Worm (Caenorhabditis elegans) whole organism, L3 larva: ENCODE data around the gene Y38F2AR.12.

Source experiments
- ZK546.5 ChIP-seq: sonication (generic microtip); optimal IDR thresholded peaks from 2 replicates; lab custom pipeline; 2017; ENCODE audit warnings: missing biosample characterization, missing genetic modification characterization
- aly-2 ChIP-seq: fragments of 150-350 bp; optimal IDR thresholded peaks from 2 replicates; lab custom pipeline; 2014; ENCODE audit warnings: missing biosample characterization, missing genetic modification characterization
- ama-1 ChIP-seq: fragments of 150-350 bp; optimal IDR thresholded peaks from 2 replicates; lab custom pipeline; 2018
- ceh-28 ChIP-seq: fragments of 150-350 bp; optimal IDR thresholded peaks from 2 replicates; lab custom pipeline; 2014; ENCODE audit warnings: missing biosample characterization, missing genetic modification reagents, missing genetic modification characterization
- ceh-82 ChIP-seq: fragments of 150-350 bp; optimal IDR thresholded peaks from 2 replicates; lab custom pipeline; 2014; ENCODE audit warnings: missing biosample characterization, missing genetic modification characterization
- egl-27 ChIP-seq: sonication (generic microtip); optimal IDR thresholded peaks from 4 replicates; lab custom pipeline; 2017; ENCODE audit warnings: missing biosample characterization, missing genetic modification reagents, missing genetic modification characterization
- egl-5 ChIP-seq: fragments of 150-350 bp; optimal IDR thresholded peaks from 2 replicates; lab custom pipeline; 2017; ENCODE audit warnings: missing biosample characterization, missing genetic modification reagents, missing genetic modification characterization, inconsistent platforms
- elt-1 ChIP-seq: fragments of 150-350 bp; optimal IDR thresholded peaks from 2 replicates; lab custom pipeline; 2014; ENCODE audit warnings: missing biosample characterization, missing genetic modification characterization
- elt-2 ChIP-seq: sonication (generic microtip); optimal IDR thresholded peaks from 2 replicates; lab custom pipeline; 2016; ENCODE audit warnings: missing genetic modification reagents, mild to moderate bottlenecking, missing genetic modification characterization, missing compliant biosample characterization
- elt-3 ChIP-seq, 3 experiments: fragments of 150-350 bp in 1 of 3; sonication (generic microtip) in 2 of 3; optimal IDR thresholded peaks; 2 replicates in 2 of 3; 4 replicates in 1 of 3; lab custom pipeline; 2014 to 2017; ENCODE audit warnings: missing biosample characterization in 3 of 3, missing genetic modification characterization in 3 of 3
- eor-1 ChIP-seq, 2 experiments: fragments of 150-350 bp; optimal IDR thresholded peaks; 2 replicates each; lab custom pipeline; 2014 to 2018; ENCODE audit warnings: missing biosample characterization in 2 of 2, missing genetic modification characterization in 2 of 2
- fkh-10 ChIP-seq: sonication (generic microtip); optimal IDR thresholded peaks from 2 replicates; lab custom pipeline; 2017; ENCODE audit warnings: missing biosample characterization, missing genetic modification reagents, missing genetic modification characterization
- fkh-2 ChIP-seq: fragments of 150-350 bp; optimal IDR thresholded peaks from 2 replicates; lab custom pipeline; 2014; ENCODE audit warnings: missing biosample characterization, missing genetic modification reagents, missing genetic modification characterization
- hmg-11 ChIP-seq: sonication (generic microtip); optimal IDR thresholded peaks from 2 replicates; lab custom pipeline; 2016; ENCODE audit warnings: missing genetic modification characterization, missing compliant biosample characterization
- lin-15B ChIP-seq: fragments of 150-350 bp; optimal IDR thresholded peaks from 2 replicates; lab custom pipeline; 2014; ENCODE audit warnings: missing biosample characterization, missing genetic modification characterization
- lin-39 ChIP-seq: fragments of 150-350 bp; optimal IDR thresholded peaks from 2 replicates; lab custom pipeline; 2018; ENCODE audit warnings: missing biosample characterization, missing genetic modification reagents, missing genetic modification characterization
- lsy-12 ChIP-seq: sonication (generic microtip); optimal IDR thresholded peaks from 2 replicates; lab custom pipeline; 2016; ENCODE audit warnings: mild to moderate bottlenecking, missing genetic modification characterization, missing compliant biosample characterization
- mdl-1 ChIP-seq: fragments of 150-350 bp; optimal IDR thresholded peaks from 2 replicates; lab custom pipeline; 2014; ENCODE audit warnings: missing biosample characterization, missing genetic modification characterization
- mml-1 ChIP-seq: fragments of 150-350 bp; sonication (generic microtip); optimal IDR thresholded peaks from 3 replicates; lab custom pipeline; 2014; ENCODE audit warnings: missing biosample characterization, missing genetic modification characterization
- nfya-1 ChIP-seq: sonication (generic microtip); optimal IDR thresholded peaks from 2 replicates; lab custom pipeline; 2017; ENCODE audit warnings: missing genetic modification characterization, mild to moderate bottlenecking, missing compliant biosample characterization, antibody characterized with exemption, moderate library complexity; ENCODE audit not compliant: insufficient read depth
- nhr-12 ChIP-seq: fragments of 150-350 bp; optimal IDR thresholded peaks from 2 replicates; lab custom pipeline; 2014; ENCODE audit warnings: missing biosample characterization, missing genetic modification characterization
- nhr-23 ChIP-seq: fragments of 150-350 bp; optimal IDR thresholded peaks from 2 replicates; lab custom pipeline; 2014; ENCODE audit warnings: missing biosample characterization, missing genetic modification reagents, missing genetic modification characterization
- nhr-25 ChIP-seq: sonication (generic microtip); optimal IDR thresholded peaks from 2 replicates; lab custom pipeline; 2017; ENCODE audit warnings: missing biosample characterization, missing genetic modification characterization
- nhr-28 ChIP-seq: fragments of 150-350 bp; optimal IDR thresholded peaks from 2 replicates; lab custom pipeline; 2014; ENCODE audit warnings: missing biosample characterization, missing genetic modification characterization
- nhr-43 ChIP-seq: sonication (generic microtip); optimal IDR thresholded peaks from 2 replicates; lab custom pipeline; 2016; ENCODE audit warnings: mild to moderate bottlenecking, missing genetic modification characterization, missing compliant biosample characterization; ENCODE audit not compliant: poor library complexity, severe bottlenecking
- nhr-67 ChIP-seq: fragments of 150-350 bp; optimal IDR thresholded peaks from 2 replicates; lab custom pipeline; 2014; ENCODE audit warnings: missing biosample characterization, missing genetic modification characterization
- nhr-76 ChIP-seq: fragments of 150-350 bp; sonication (generic microtip); optimal IDR thresholded peaks from 5 replicates; lab custom pipeline; 2014; ENCODE audit warnings: missing biosample characterization, missing genetic modification characterization
- pha-4 ChIP-seq: fragments of 150-350 bp; optimal IDR thresholded peaks from 2 replicates; lab custom pipeline; 2014; ENCODE audit warnings: missing biosample characterization, missing genetic modification reagents, missing genetic modification characterization
- pqm-1 ChIP-seq: fragments of 150-350 bp; optimal IDR thresholded peaks from 2 replicates; lab custom pipeline; 2017; ENCODE audit warnings: missing biosample characterization, missing genetic modification characterization, inconsistent platforms
- sea-2 ChIP-seq: fragments of 150-350 bp; sonication (generic microtip); optimal IDR thresholded peaks from 4 replicates; lab custom pipeline; 2014; ENCODE audit warnings: missing biosample characterization, missing genetic modification reagents, missing genetic modification characterization
- skn-1 ChIP-seq: fragments of 150-350 bp; optimal IDR thresholded peaks from 2 replicates; lab custom pipeline; 2014; ENCODE audit warnings: missing biosample characterization, missing genetic modification characterization
- snpc-4 ChIP-seq: fragments of 150-350 bp; optimal IDR thresholded peaks from 2 replicates; lab custom pipeline; 2014; ENCODE audit warnings: missing biosample characterization, missing genetic modification characterization
- tbx-2 ChIP-seq: sonication (generic microtip); optimal IDR thresholded peaks from 2 replicates; lab custom pipeline; 2016; ENCODE audit warnings: mild to moderate bottlenecking, missing genetic modification characterization, missing compliant biosample characterization
- unc-39 ChIP-seq: sonication (generic microtip); optimal IDR thresholded peaks from 4 replicates; lab custom pipeline; 2017; ENCODE audit warnings: missing biosample characterization, missing genetic modification characterization
- unc-62 ChIP-seq: fragments of 150-350 bp; sonication (generic microtip); optimal IDR thresholded peaks from 4 replicates; lab custom pipeline; 2014; ENCODE audit warnings: missing biosample characterization, missing genetic modification reagents, missing genetic modification characterization
- zag-1 ChIP-seq: fragments of 150-350 bp; optimal IDR thresholded peaks from 2 replicates; lab custom pipeline; 2014; ENCODE audit warnings: missing biosample characterization, missing genetic modification characterization
- ztf-11 ChIP-seq: fragments of 150-350 bp; optimal IDR thresholded peaks from 2 replicates; lab custom pipeline; 2014; ENCODE audit warnings: missing biosample characterization, missing genetic modification characterization

The Y38F2AR.12 gene

ce11 chrIV:2412370-2412962, at the start of gene Y38F2AR.12:
TSS of gene Y38F2AR.12 (minus strand) at chrIV:2412420.
- TF ChIP-seq skn-1 (tag; lab: Kevin White, UChicago), result peak; percentile 89
- no peak for TF ChIP-seq snpc-4 (tag; lab: Kevin White, UChicago)
- TF ChIP-seq fkh-10 (GFP tag; lab: Kevin White, UChicago), result no peak
- TF ChIP-seq egl-27, result no peak
- peak; percentile 60 for TF ChIP-seq elt-2 (tag; lab: Kevin White, UChicago)
- no peak for TF ChIP-seq nfya-1 (tag; lab: Kevin White, UChicago)
- no peak for TF ChIP-seq elt-1
- TF ChIP-seq sea-2 (GFP tag; lab: Kevin White, UChicago), result no peak
- TF ChIP-seq ztf-11 (tag; lab: Kevin White, UChicago), result no peak
- TF ChIP-seq ama-1 (lab: Kevin White, UChicago), result no peak

- TF ChIP-seq lsy-12, result no peak
- TF ChIP-seq zag-1 (tag; lab: Kevin White, UChicago), result no peak
- TF ChIP-seq elt-1, result no peak
- no peak for TF ChIP-seq pqm-1 (tag; lab: Kevin White, UChicago)
- no peak for TF ChIP-seq ZK546.5 (tag; lab: Kevin White, UChicago)
- TF ChIP-seq skn-1 (tag; lab: Kevin White, UChicago), result no peak
- no peak for TF ChIP-seq nhr-76 (tag; lab: Kevin White, UChicago)
- TF ChIP-seq fkh-10 (GFP tag; lab: Kevin White, UChicago), result no peak
- TF ChIP-seq ama-1 (lab: Kevin White, UChicago), result no peak
- TF ChIP-seq pha-4 (tag; lab: Kevin White, UChicago), result no peak
Observed at ce11 chrIV:2461396-2461795, 49.2 kb upstream of the Y38F2AR.12 start.

- no peak for TF ChIP-seq nhr-43
- TF ChIP-seq ceh-82 (tag; lab: Kevin White, UChicago), result no peak
- no peak for TF ChIP-seq nhr-12 (tag; lab: Kevin White, UChicago)
- TF ChIP-seq nhr-23 (tag; lab: Kevin White, UChicago), result no peak
- TF ChIP-seq elt-1, result no peak
- TF ChIP-seq ztf-11 (tag; lab: Kevin White, UChicago), result no peak
- TF ChIP-seq ZK546.5 (tag; lab: Kevin White, UChicago), result no peak
- no peak for TF ChIP-seq hmg-11 (tag; lab: Kevin White, UChicago)
Observed at ce11 chrIV:2455128-2455527, 42.9 kb upstream of the Y38F2AR.12 start.

- TF ChIP-seq nhr-67 (tag; lab: Kevin White, UChicago) (no peak), ceh-82 (tag; lab: Kevin White, UChicago) (no peak), elt-3 (tag; optimal IDR thresholded peaks at IDR 0.05; lab: Kevin White, UChicago) (no peak), egl-5 (tag; lab: Kevin White, UChicago) (no peak), fkh-10 (GFP tag; lab: Kevin White, UChicago) (no peak), nhr-28 (tag; lab: Kevin White, UChicago) (no peak), pha-4 (tag; lab: Kevin White, UChicago) (no peak), unc-62 (no peak), lsy-12 (no peak), elt-2 (tag; lab: Kevin White, UChicago) (no peak), lin-39 (tag; lab: Kevin White, UChicago) (no peak), nhr-43 (no peak), egl-27 (no peak), nhr-25 (tag; lab: Kevin White, UChicago) (no peak), eor-1 (tag; optimal IDR thresholded peaks at IDR 0.05; lab: Kevin White, UChicago) (no peak), aly-2 (tag; lab: Kevin White, UChicago) (no peak), fkh-2 (no peak)
- TF ChIP-seq, all 47 proteins: peak for 0
Observed at ce11 chrIV:2451655-2452054, 39.4 kb upstream of the Y38F2AR.12 start.

- TF ChIP-seq elt-3 (tag; optimal IDR thresholded peaks at IDR 0.05; lab: Kevin White, UChicago) (no peak), mdl-1 (no peak), hmg-11 (tag; lab: Kevin White, UChicago) (no peak), snpc-4 (tag; lab: Kevin White, UChicago) (no peak), mml-1 (tag; lab: Kevin White, UChicago) (no peak), lsy-12 (no peak), egl-27 (no peak), ceh-28 (tag; lab: Kevin White, UChicago) (no peak), lin-15B (no peak), tbx-2 (tag; lab: Kevin White, UChicago) (no peak), nhr-28 (tag; lab: Kevin White, UChicago) (no peak), pha-4 (tag; lab: Kevin White, UChicago) (no peak), eor-1 (tag; optimal IDR thresholded peaks at IDR 0.05; lab: Kevin White, UChicago) (no peak), skn-1 (tag; lab: Kevin White, UChicago) (no peak), egl-5 (tag; lab: Kevin White, UChicago) (no peak), unc-39 (no peak)
Observed at ce11 chrIV:2451233-2451632, 39.0 kb upstream of the Y38F2AR.12 start, which contains the start of gene C45G7.13. TSS of gene C45G7.13 (minus strand) at chrIV:2451333.
